Fruit fly (Drosophila melanogaster): ENCODE results near the gene aspr.

The aspr gene

dm6 chrX:20173464-20173995 lies 25.6 kb downstream of the aspr start, which contains the start of gene AnxB10 (continued):
- peak; percentile 51 for TF ChIP-seq lmd (GFP tag; IDR thresholded peaks at IDR 0.05)
- TF ChIP-seq az2 (GFP tag; optimal IDR thresholded peaks at IDR 0.05): peak; percentile 59
- peak; percentile 3 for TF ChIP-seq CG3163 (GFP tag; optimal IDR thresholded peaks at IDR 0.05)
- no peak for TF ChIP-seq CG12744 (GFP tag; optimal IDR thresholded peaks at IDR 0.05)
- TF ChIP-seq CG3995 (GFP tag; optimal IDR thresholded peaks at IDR 0.05): peak; percentile 13
- no peak for TF ChIP-seq CG8290 (GFP tag; optimal IDR thresholded peaks at IDR 0.05)
- no peak for TF ChIP-seq CG8290 (tag; optimal IDR thresholded peaks at IDR 0.05)
- TF ChIP-seq Fer3 (tag; optimal IDR thresholded peaks at IDR 0.05): peak; percentile 58
- TF ChIP-seq dm (GFP tag; optimal IDR thresholded peaks at IDR 0.05): no peak
- TF ChIP-seq Med (GFP tag): peak; percentile 84
- TF ChIP-seq CG6689 (GFP tag; IDR thresholded peaks at IDR 0.05): peak; percentile 75
- TF ChIP-seq MBD-R2 (GFP tag; IDR thresholded peaks at IDR 0.05): peak; percentile 21; the same call in 1 of the 2 replicates
- TF ChIP-seq lab (GFP tag; optimal IDR thresholded peaks at IDR 0.05): peak; percentile 76
- no peak for TF ChIP-seq CG1832 (GFP tag; optimal IDR thresholded peaks at IDR 0.05)
- peak; percentile 53 for TF ChIP-seq CG10209 (GFP tag; optimal IDR thresholded peaks at IDR 0.05)
- TF ChIP-seq CG33557 (GFP tag; optimal IDR thresholded peaks at IDR 0.05): no peak
- peak; percentile 25 for TF ChIP-seq zfh2 (GFP tag; optimal IDR thresholded peaks at IDR 0.05)
- TF ChIP-seq PHDP (tag; optimal IDR thresholded peaks at IDR 0.05): peak; percentile 36
- no peak for TF ChIP-seq CG31365 (tag; optimal IDR thresholded peaks at IDR 0.05)
- TF ChIP-seq CG12659 (GFP tag; optimal IDR thresholded peaks at IDR 0.05): peak; percentile 46
- TF ChIP-seq CG7357 (GFP tag; IDR thresholded peaks at IDR 0.05): peak; percentile 68; the same call in 2 of the 3 replicates
- peak; percentile 61; the same call in 1 of the 2 replicates for TF ChIP-seq bowl (GFP tag; IDR thresholded peaks at IDR 0.05)
- TF ChIP-seq CG13894 (tag; optimal IDR thresholded peaks at IDR 0.05): peak; percentile 6
- peak; percentile 24 for TF ChIP-seq Camta (GFP tag; optimal IDR thresholded peaks at IDR 0.05)
- peak; percentile 51; the same call in 1 of the 3 replicates for TF ChIP-seq so (GFP tag; IDR thresholded peaks at IDR 0.05)
- TF ChIP-seq p53 (GFP tag; optimal IDR thresholded peaks at IDR 0.05): no peak
- TF ChIP-seq CG7372 (GFP tag; IDR thresholded peaks at IDR 0.05): no peak
- TF ChIP-seq CG15479 (GFP tag; optimal IDR thresholded peaks at IDR 0.05): no peak
- peak; percentile 35 for TF ChIP-seq CG2875 (GFP tag; optimal IDR thresholded peaks at IDR 0.05)
- no peak for TF ChIP-seq sr (GFP tag; IDR thresholded peaks at IDR 0.05)
- TF ChIP-seq CG14441 (GFP tag; IDR thresholded peaks at IDR 0.05): peak; percentile 55; the same call in 1 of the 2 replicates
- TF ChIP-seq lola (GFP tag; optimal IDR thresholded peaks at IDR 0.05): peak in 1 of 3 experiments; percentile 30
- TF ChIP-seq her (GFP tag; optimal IDR thresholded peaks at IDR 0.05): no peak
- peak; percentile 40 to 44 for TF ChIP-seq dpn (GFP tag; optimal IDR thresholded peaks at IDR 0.05)
- TF ChIP-seq CG12104 (GFP tag; optimal IDR thresholded peaks at IDR 0.05): peak; percentile 42
- no peak for TF ChIP-seq CG4282 (GFP tag; optimal IDR thresholded peaks at IDR 0.05)
- TF ChIP-seq CG8924 (tag; optimal IDR thresholded peaks at IDR 0.05): peak; percentile 49
- peak; percentile 4 for TF ChIP-seq Myb (GFP tag; optimal IDR thresholded peaks at IDR 0.05)
- peak; percentile 25 for TF ChIP-seq pnt (GFP tag; optimal IDR thresholded peaks at IDR 0.05)
- no peak for TF ChIP-seq CG7928 (GFP tag; optimal IDR thresholded peaks at IDR 0.05)
- TF ChIP-seq gsb-n (tag; optimal IDR thresholded peaks at IDR 0.05): peak; percentile 14
- no peak for TF ChIP-seq Nf-YA (GFP tag; IDR thresholded peaks at IDR 0.05)
- peak; percentile 44 for TF ChIP-seq chn (GFP tag; optimal IDR thresholded peaks at IDR 0.05)
- TF ChIP-seq Rx (GFP tag; IDR thresholded peaks at IDR 0.05): no peak
- no peak for TF ChIP-seq kni (GFP tag; optimal IDR thresholded peaks at IDR 0.05)
- TF ChIP-seq CG15269 (tag; optimal IDR thresholded peaks at IDR 0.05): peak; percentile 55
- TF ChIP-seq ewg (GFP tag; optimal IDR thresholded peaks at IDR 0.05): peak; percentile 31
- TF ChIP-seq Atf6 (GFP tag; IDR thresholded peaks at IDR 0.05): peak; percentile 36; the same call in 1 of the 2 replicates
- no peak for TF ChIP-seq ase (GFP tag; IDR thresholded peaks at IDR 0.05)
- TF ChIP-seq Dll (GFP tag; IDR thresholded peaks at IDR 0.05; ENCODE audit: partially characterized antibody): no peak
- TF ChIP-seq slbo (GFP tag; IDR thresholded peaks at IDR 0.05): peak; percentile 54

Measured in whole organism, embryonic.